Worm (Caenorhabditis elegans) whole organism, L1 larva: ENCODE data around the gene F57G9.3.

Experiments
- C04F5.9 ChIP-seq: sonication (generic microtip); optimal IDR thresholded peaks from 2 replicates; lab custom pipeline; 2016; ENCODE audit warnings: missing genetic modification characterization, missing compliant biosample characterization
- C16A3.4 ChIP-seq: fragments of 150-350 bp; optimal IDR thresholded peaks from 2 replicates; lab custom pipeline; 2014; ENCODE audit warnings: missing biosample characterization, missing genetic modification characterization
- C34B4.2 ChIP-seq: sonication (generic microtip); optimal IDR thresholded peaks from 2 replicates; lab custom pipeline; 2017; ENCODE audit warnings: mild to moderate bottlenecking, missing genetic modification characterization, missing compliant biosample characterization
- aha-1 ChIP-seq: fragments of 150-350 bp; optimal IDR thresholded peaks from 2 replicates; lab custom pipeline; 2014; ENCODE audit warnings: missing biosample characterization, missing genetic modification characterization
- aly-2 ChIP-seq: fragments of 150-350 bp; optimal IDR thresholded peaks from 2 replicates; lab custom pipeline; 2014; ENCODE audit warnings: missing biosample characterization, missing genetic modification characterization
- ama-1 ChIP-seq: fragments of 150-350 bp; optimal IDR thresholded peaks from 2 replicates; lab custom pipeline; 2014
- ceh-88 ChIP-seq: fragments of 200-800 bp; sonication (Bioruptor generic); IDR thresholded peaks from 2 replicates; pipeline ENCODE4 v1.3.6; 2022; ENCODE audit warnings: missing genetic modification characterization, missing compliant biosample characterization
- ceh-90 ChIP-seq: sonication (generic microtip); optimal IDR thresholded peaks from 2 replicates; lab custom pipeline; 2016; ENCODE audit warnings: missing genetic modification characterization, missing compliant biosample characterization
- dpl-1 ChIP-seq, 3 experiments: fragments of 150-350 bp in 2 of 3; sonication (generic microtip) in 1 of 3; optimal IDR thresholded peaks; 2 replicates each; lab custom pipeline; 2014 to 2017; ENCODE audit warnings: missing biosample characterization in 3 of 3, missing genetic modification characterization in 3 of 3, missing genetic modification reagents in 3 of 3
- ets-5 ChIP-seq: fragments of 200-800 bp; sonication (Bioruptor generic); IDR thresholded peaks from 2 replicates; pipeline ENCODE4 v1.3.6; 2022; ENCODE audit warnings: missing genetic modification characterization, missing compliant biosample characterization
- fkh-4 ChIP-seq: sonication (generic microtip); optimal IDR thresholded peaks from 2 replicates; lab custom pipeline; 2016; ENCODE audit warnings: missing compliant biosample characterization, missing genetic modification characterization, borderline replicate concordance
- grh-1 ChIP-seq: fragments of 200-800 bp; sonication (Bioruptor generic); IDR thresholded peaks from 2 replicates; pipeline ENCODE4 v1.3.6; 2022; ENCODE audit warnings: missing genetic modification reagents, missing genetic modification characterization, missing compliant biosample characterization
- hlh-17 ChIP-seq: fragments of 200-800 bp; sonication (Bioruptor generic); optimal IDR thresholded peaks from 2 replicates; lab custom pipeline; 2018; ENCODE audit warnings: missing genetic modification characterization, mild to moderate bottlenecking, missing compliant biosample characterization, moderate library complexity, borderline replicate concordance
- hlh-4 ChIP-seq: sonication (generic microtip); optimal IDR thresholded peaks from 2 replicates; lab custom pipeline; 2016; ENCODE audit warnings: mild to moderate bottlenecking, missing genetic modification characterization, missing compliant biosample characterization
- hpl-2 ChIP-seq: fragments of 150-350 bp; optimal IDR thresholded peaks from 2 replicates; lab custom pipeline; 2014; ENCODE audit warnings: missing biosample characterization, missing genetic modification reagents, missing genetic modification characterization
- lin-13 ChIP-seq: fragments of 150-350 bp; optimal IDR thresholded peaks from 2 replicates; lab custom pipeline; 2014; ENCODE audit warnings: missing biosample characterization, missing genetic modification reagents, missing genetic modification characterization
- lin-14 ChIP-seq: fragments of 200-800 bp; sonication (Bioruptor generic); optimal IDR thresholded peaks from 2 replicates; lab custom pipeline; 2018; ENCODE audit warnings: mild to moderate bottlenecking, missing genetic modification characterization, moderate library complexity, missing compliant biosample characterization
- lin-15B ChIP-seq: fragments of 150-350 bp; sonication (generic microtip); optimal IDR thresholded peaks from 3 replicates; lab custom pipeline; 2014; ENCODE audit warnings: missing biosample characterization, missing genetic modification characterization
- lin-39 ChIP-seq: fragments of 150-350 bp; optimal IDR thresholded peaks from 2 replicates; lab custom pipeline; 2014; ENCODE audit warnings: missing biosample characterization, missing genetic modification reagents, missing genetic modification characterization
- mab-9 ChIP-seq: fragments of 200-800 bp; sonication (Bioruptor generic); IDR thresholded peaks from 2 replicates; pipeline ENCODE4 v1.3.6; 2022; ENCODE audit warnings: missing genetic modification reagents, missing genetic modification characterization, missing compliant biosample characterization
- mep-1 ChIP-seq: fragments of 150-350 bp; optimal IDR thresholded peaks from 2 replicates; lab custom pipeline; 2014; ENCODE audit warnings: missing biosample characterization, missing genetic modification characterization
- nhr-11 ChIP-seq: fragments of 150-350 bp; optimal IDR thresholded peaks from 2 replicates; lab custom pipeline; 2014; ENCODE audit warnings: missing biosample characterization, missing genetic modification characterization
- nhr-12 ChIP-seq: sonication (generic microtip); optimal IDR thresholded peaks from 2 replicates; lab custom pipeline; 2017; ENCODE audit warnings: missing biosample characterization, missing genetic modification characterization
- nhr-19 ChIP-seq: fragments of 200-800 bp; sonication (Bioruptor generic); conservative IDR thresholded peaks from 2 replicates; pipeline ENCODE4 v1.3.6; 2022; ENCODE audit warnings: missing genetic modification characterization, missing compliant biosample characterization
- nhr-20 ChIP-seq: sonication (generic microtip); optimal IDR thresholded peaks from 2 replicates; lab custom pipeline; 2016; ENCODE audit warnings: mild to moderate bottlenecking, missing genetic modification characterization, missing compliant biosample characterization
- nhr-237 ChIP-seq: fragments of 150-350 bp; optimal IDR thresholded peaks from 2 replicates; lab custom pipeline; 2014; ENCODE audit warnings: missing biosample characterization, missing genetic modification characterization
- nhr-28 ChIP-seq: fragments of 150-350 bp; optimal IDR thresholded peaks from 2 replicates; lab custom pipeline; 2014; ENCODE audit warnings: missing biosample characterization, missing genetic modification characterization
- nhr-71 ChIP-seq: sonication (generic microtip); optimal IDR thresholded peaks from 2 replicates; lab custom pipeline; 2016; ENCODE audit warnings: mild to moderate bottlenecking, missing genetic modification characterization, moderate library complexity, missing compliant biosample characterization
- nhr-76 ChIP-seq: sonication (generic microtip); optimal IDR thresholded peaks from 2 replicates; lab custom pipeline; 2017; ENCODE audit warnings: missing biosample characterization, missing genetic modification characterization
- nhr-77 ChIP-seq: fragments of 150-350 bp; optimal IDR thresholded peaks from 2 replicates; lab custom pipeline; 2014; ENCODE audit warnings: missing biosample characterization, missing genetic modification characterization
- nhr-85 ChIP-seq: sonication (generic microtip); peaks from one replicate; lab custom pipeline; 2016; ENCODE audit warnings: missing genetic modification characterization, inconsistent platforms, missing compliant biosample characterization
- pag-3 ChIP-seq: sonication (generic microtip); optimal IDR thresholded peaks from 2 replicates; lab custom pipeline; 2017; ENCODE audit warnings: missing genetic modification characterization, mild to moderate bottlenecking, missing compliant biosample characterization, antibody characterized with exemption, borderline replicate concordance; ENCODE audit not compliant: insufficient read depth
- pax-3 ChIP-seq: fragments of 200-800 bp; sonication (Bioruptor generic); optimal IDR thresholded peaks from 2 replicates; lab custom pipeline; 2018; ENCODE audit warnings: mild to moderate bottlenecking, missing genetic modification characterization, moderate library complexity, missing compliant biosample characterization
- snpc-4 ChIP-seq: fragments of 150-350 bp; optimal IDR thresholded peaks from 2 replicates; lab custom pipeline; 2014; ENCODE audit warnings: missing biosample characterization, missing genetic modification characterization
- snu-23 ChIP-seq: sonication (generic microtip); optimal IDR thresholded peaks from 2 replicates; lab custom pipeline; 2016; ENCODE audit warnings: missing genetic modification characterization, missing compliant biosample characterization
- sox-4 ChIP-seq: sonication (generic microtip); optimal IDR thresholded peaks from 2 replicates; lab custom pipeline; 2016; ENCODE audit warnings: missing genetic modification characterization, missing compliant biosample characterization
- sptf-1 ChIP-seq: fragments of 150-350 bp; optimal IDR thresholded peaks from 2 replicates; lab custom pipeline; 2014; ENCODE audit warnings: missing biosample characterization, missing genetic modification characterization
- swsn-7 ChIP-seq: sonication (generic microtip); optimal IDR thresholded peaks from 2 replicates; lab custom pipeline; 2016; ENCODE audit warnings: missing genetic modification characterization, missing compliant biosample characterization
- tlp-1 ChIP-seq: fragments of 150-350 bp; optimal IDR thresholded peaks from 2 replicates; lab custom pipeline; 2014; ENCODE audit warnings: missing biosample characterization, missing genetic modification characterization
- unc-130 ChIP-seq: fragments of 150-350 bp; optimal IDR thresholded peaks from 2 replicates; lab custom pipeline; 2017; ENCODE audit warnings: missing biosample characterization, missing genetic modification characterization, inconsistent platforms
- unc-30 ChIP-seq: sonication (generic microtip); optimal IDR thresholded peaks from 2 replicates; lab custom pipeline; 2017; ENCODE audit warnings: missing biosample characterization, missing genetic modification characterization
- unc-62 ChIP-seq: fragments of 150-350 bp; optimal IDR thresholded peaks from 2 replicates; lab custom pipeline; 2014; ENCODE audit warnings: missing biosample characterization, missing genetic modification reagents, missing genetic modification characterization
- unc-98 ChIP-seq: fragments of 200-800 bp; sonication (Bioruptor generic); IDR thresholded peaks from 2 replicates; pipeline ENCODE4 v1.3.6; 2022; ENCODE audit warnings: missing genetic modification characterization, missing compliant biosample characterization
- zag-1 ChIP-seq: fragments of 150-350 bp; optimal IDR thresholded peaks from 2 replicates; lab custom pipeline; 2014; ENCODE audit warnings: missing biosample characterization, missing genetic modification characterization
- zip-4 ChIP-seq: fragments of 200-800 bp; sonication (Bioruptor generic); optimal IDR thresholded peaks from 2 replicates; lab custom pipeline; 2018; ENCODE audit warnings: mild to moderate bottlenecking, missing genetic modification characterization, moderate library complexity, missing compliant biosample characterization
- ztf-4 ChIP-seq: fragments of 150-350 bp; optimal IDR thresholded peaks from 2 replicates; lab custom pipeline; 2014; ENCODE audit warnings: missing biosample characterization, missing genetic modification characterization

Gene F57G9.3

DNA sequence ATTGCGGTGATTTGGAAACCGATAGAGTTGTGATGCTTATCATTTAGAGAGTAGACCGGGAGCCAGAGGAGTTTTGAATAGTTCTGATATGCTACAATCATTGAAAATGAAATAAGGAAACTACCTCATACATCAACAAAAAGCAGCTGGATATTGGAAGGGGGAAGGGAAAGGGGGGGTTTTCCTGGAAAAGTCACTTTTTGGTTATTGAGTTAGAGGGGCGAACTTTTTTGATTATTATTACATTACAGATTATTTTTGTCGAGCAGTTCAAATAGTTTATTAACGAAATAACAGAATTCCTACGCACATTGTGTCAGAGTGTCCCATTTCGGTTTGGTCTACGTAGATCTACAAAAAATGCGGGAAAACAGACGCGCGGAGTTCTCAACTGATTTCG lies 23.2 kb downstream of the F57G9.3 start, which contains the start of gene sre-42:
TSS of gene sre-42 (minus strand) at position 101 of the 400 bp plus-strand sequence.
- TF ChIP-seq mep-1 (tag; lab: Kevin White, UChicago) (no peak), hlh-4 (tag; lab: Kevin White, UChicago) (peak; percentile 39), C16A3.4 (tag; lab: Kevin White, UChicago) (no peak), swsn-7 (no peak), ama-1 (lab: Kevin White, UChicago) (no peak), nhr-71 (peak; percentile 3)

DNA sequence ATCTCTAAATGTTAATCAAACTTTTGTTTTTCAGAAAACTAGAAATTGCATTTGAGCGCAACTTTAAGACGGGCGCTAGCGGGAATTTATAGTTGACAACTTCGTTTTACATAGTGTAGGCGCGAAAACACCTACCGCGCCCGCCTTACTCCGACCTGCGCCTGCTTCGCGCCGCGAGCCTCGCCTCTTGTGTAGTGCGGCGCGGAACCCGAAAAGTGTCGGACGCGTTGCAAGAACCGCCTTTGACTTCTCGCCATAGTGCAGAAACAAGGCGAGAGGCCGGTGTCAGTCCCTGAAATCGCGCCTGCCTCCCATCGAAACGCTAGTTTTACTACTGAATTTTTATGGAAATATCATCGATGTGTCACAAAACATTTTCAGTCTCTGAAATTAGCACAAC lies 24.2 kb downstream of the F57G9.3 start:
- peak; percentile 53 for TF ChIP-seq snpc-4 (tag; lab: Kevin White, UChicago)
- no peak for TF ChIP-seq ztf-4 (tag; lab: Kevin White, UChicago)
- peak; percentile 41 for TF ChIP-seq nhr-85
- no peak for TF ChIP-seq nhr-76 (tag; lab: Kevin White, UChicago)
- no peak for TF ChIP-seq unc-98 (GFP tag; lab: Robert Waterston, UW)
- no peak for TF ChIP-seq sox-4 (tag; lab: Kevin White, UChicago)

DNA sequence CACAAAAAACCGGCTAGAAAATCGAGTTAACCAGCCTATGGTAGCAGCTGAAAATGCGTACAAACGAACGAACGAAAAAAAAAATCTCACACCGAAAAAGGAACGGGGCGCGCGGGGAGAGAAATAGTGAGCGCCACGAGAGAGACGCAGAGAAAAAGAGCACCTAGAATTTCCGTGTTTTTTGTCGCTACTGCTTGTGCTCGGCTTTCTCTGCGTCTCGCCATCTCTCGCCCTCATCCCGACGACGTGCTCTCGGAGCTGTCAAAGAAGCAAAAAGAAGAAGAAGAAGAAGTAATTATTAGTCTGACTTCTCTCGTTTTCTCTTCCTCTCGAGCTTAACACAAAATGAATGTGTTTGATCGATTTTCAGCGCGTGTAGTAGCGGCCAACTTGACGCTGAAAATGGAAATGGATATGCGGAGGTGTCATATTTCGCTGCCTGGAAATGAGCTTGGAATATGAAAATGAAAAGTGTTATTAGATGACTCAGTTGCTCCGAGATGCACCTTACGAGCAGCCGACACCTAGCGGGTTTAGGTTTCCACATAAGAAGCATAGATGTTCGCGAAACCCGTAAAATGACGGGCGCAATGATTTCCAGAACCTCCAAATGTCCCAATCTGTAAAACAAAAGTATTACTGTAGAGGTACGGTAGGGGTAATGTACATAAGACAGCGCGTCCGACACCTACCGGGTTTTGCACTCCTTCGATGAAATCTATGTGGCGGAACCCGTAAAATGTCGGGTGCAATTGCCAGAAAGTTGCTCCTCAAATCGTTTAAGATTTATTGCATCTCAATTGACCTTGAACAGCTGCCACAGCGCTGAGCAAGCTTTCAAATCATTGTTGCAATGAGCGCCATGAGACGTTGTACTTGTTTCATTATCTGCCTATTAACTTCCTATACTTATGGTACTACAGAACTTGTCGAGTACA lies 27.1 kb downstream of the F57G9.3 start, which contains the start of gene btb-14:
TSS of gene btb-14 (plus strand) at position 839 of the 938 bp plus-strand sequence.
- no peak for TF ChIP-seq nhr-11 (tag; lab: Kevin White, UChicago)
- TF ChIP-seq tlp-1 (tag; lab: Kevin White, UChicago), result no peak
- no peak for TF ChIP-seq pag-3 (tag; lab: Kevin White, UChicago)
- no peak for TF ChIP-seq ets-5 (GFP tag; lab: Robert Waterston, UW)
- no peak for TF ChIP-seq zip-4 (GFP tag; lab: Kevin White, UChicago)
- TF ChIP-seq ceh-90 (tag; lab: Kevin White, UChicago), result no peak
- no peak for TF ChIP-seq pax-3 (tag; lab: Kevin White, UChicago)
- TF ChIP-seq nhr-19, result peak; percentile 35
- TF ChIP-seq C34B4.2 (tag; lab: Kevin White, UChicago), result no peak
- no peak for TF ChIP-seq lin-39 (tag; lab: Kevin White, UChicago)
- TF ChIP-seq ama-1 (lab: Kevin White, UChicago), result no peak
- peak; percentile 85 for TF ChIP-seq lin-14 (GFP tag; lab: Kevin White, UChicago)
- TF ChIP-seq nhr-77 (tag; lab: Kevin White, UChicago), result no peak
- TF ChIP-seq zag-1 (tag; lab: Kevin White, UChicago), result no peak
- TF ChIP-seq mab-9 (GFP tag; lab: Robert Waterston, UW), result no peak
- no peak for TF ChIP-seq nhr-76 (tag; lab: Kevin White, UChicago)
- TF ChIP-seq unc-30 (tag; lab: Kevin White, UChicago), result no peak
- TF ChIP-seq snpc-4 (tag; lab: Kevin White, UChicago), result peak; percentile 92
- TF ChIP-seq unc-98 (GFP tag; lab: Robert Waterston, UW), result no peak
- no peak for TF ChIP-seq hlh-17
- no peak for TF ChIP-seq unc-62
- no peak for TF ChIP-seq nhr-237 (tag; lab: Kevin White, UChicago)
- no peak for TF ChIP-seq nhr-28 (tag; lab: Kevin White, UChicago)
- no peak for TF ChIP-seq hlh-4 (tag; lab: Kevin White, UChicago)
- no peak for TF ChIP-seq lin-15B (tag; lab: Kevin White, UChicago)
- no peak for TF ChIP-seq nhr-20 (tag; lab: Kevin White, UChicago)
- no peak for TF ChIP-seq ceh-88 (GFP tag; lab: Robert Waterston, UW)
- TF ChIP-seq nhr-12 (tag; lab: Kevin White, UChicago), result no peak
- TF ChIP-seq mep-1 (tag; lab: Kevin White, UChicago), result no peak
- peak; percentile 5 for TF ChIP-seq snu-23 (GFP tag; lab: Kevin White, UChicago)
- TF ChIP-seq sptf-1 (tag; lab: Kevin White, UChicago), result no peak
- no peak for TF ChIP-seq unc-130 (tag; lab: Kevin White, UChicago)
- peak; percentile 59 for TF ChIP-seq lin-13 (GFP tag; lab: Kevin White, UChicago)
- no peak for TF ChIP-seq aly-2 (tag; lab: Kevin White, UChicago)
- TF ChIP-seq nhr-71, result peak; percentile 48
- TF ChIP-seq grh-1 (GFP tag; lab: Robert Waterston, UW), result no peak
- peak; percentile 34 for TF ChIP-seq swsn-7
- TF ChIP-seq fkh-4 (tag; lab: Kevin White, UChicago), result no peak
- no peak for TF ChIP-seq C04F5.9 (tag; lab: Kevin White, UChicago)
- no peak for TF ChIP-seq hpl-2 (GFP tag; lab: Kevin White, UChicago)
- no peak for TF ChIP-seq aha-1 (tag; lab: Kevin White, UChicago)
- TF ChIP-seq dpl-1 (GFP tag; optimal IDR thresholded peaks at IDR 0.05; lab: Kevin White, UChicago), result no peak
